Fruit fly (Drosophila melanogaster) whole organism, embryonic: ENCODE results near the gene CG33768.

Experiments
- Adf1 ChIP-seq: fragments of 200-800 bp; sonication (Bioruptor generic); IDR thresholded peaks from 2 replicates; pipeline ENCODE4 v1.3.6; 2022; ENCODE audit warnings: missing biosample characterization, missing genetic modification characterization
- Aef1 ChIP-seq: fragments of 200-800 bp; sonication (Bioruptor generic); IDR thresholded peaks from 3 replicates; pipeline ENCODE4 v1.3.6; 2022; ENCODE audit warnings: missing biosample characterization, missing genetic modification characterization
- Bgb ChIP-seq: fragments of 200-800 bp; sonication (Bioruptor generic); IDR thresholded peaks from 2 replicates; pipeline ENCODE4 v1.3.6; 2022; ENCODE audit warnings: missing biosample characterization, missing genetic modification characterization; ENCODE audit not compliant: partially characterized antibody
- CG10267 ChIP-seq: fragments of 200-800 bp; sonication (Bioruptor generic); optimal IDR thresholded peaks from 2 replicates; lab custom pipeline; 2018; ENCODE audit warnings: missing biosample characterization, mild to moderate bottlenecking, missing genetic modification characterization, moderate library complexity
- CG10321 ChIP-seq: fragments of 200-800 bp; sonication (Bioruptor generic); IDR thresholded peaks from 2 replicates; pipeline ENCODE4 v1.3.6; 2022; ENCODE audit warnings: missing biosample characterization, missing genetic modification characterization
- CG10543 ChIP-seq: fragments of 200-800 bp; sonication (Bioruptor generic); optimal IDR thresholded peaks from 3 replicates; lab custom pipeline; 2017; ENCODE audit warnings: missing biosample characterization, mild to moderate bottlenecking, missing genetic modification characterization, moderate library complexity
- CG10654 ChIP-seq: fragments of 200-800 bp; sonication (Bioruptor generic); optimal IDR thresholded peaks from 2 replicates; lab custom pipeline; 2016; ENCODE audit warnings: missing biosample characterization, missing genetic modification characterization
- CG13775 ChIP-seq: fragments of 200-800 bp; sonication (Bioruptor generic); optimal IDR thresholded peaks from 3 replicates; lab custom pipeline; 2017; ENCODE audit warnings: missing biosample characterization, mild to moderate bottlenecking, missing genetic modification characterization
- CG1529 ChIP-seq: fragments of 200-800 bp; sonication (Bioruptor generic); optimal IDR thresholded peaks from 3 replicates; lab custom pipeline; 2018; ENCODE audit warnings: missing biosample characterization, missing genetic modification characterization
- CG15514 ChIP-seq: fragments of 200-800 bp; sonication (Bioruptor generic); optimal IDR thresholded peaks from 3 replicates; lab custom pipeline; 2017; ENCODE audit warnings: missing biosample characterization, missing genetic modification characterization, mild to moderate bottlenecking, moderate library complexity, missing genetic modification reagents
- CG1647 ChIP-seq: fragments of 200-800 bp; sonication (Bioruptor generic); optimal IDR thresholded peaks from 3 replicates; lab custom pipeline; 2016; ENCODE audit warnings: missing biosample characterization, missing genetic modification characterization
- CG17568 ChIP-seq: fragments of 200-800 bp; sonication (Bioruptor generic); optimal IDR thresholded peaks from 2 replicates; lab custom pipeline; 2018; ENCODE audit warnings: missing biosample characterization, mild to moderate bottlenecking, missing genetic modification characterization, moderate library complexity
- CG18599 ChIP-seq: fragments of 200-800 bp; sonication (Bioruptor generic); optimal IDR thresholded peaks from 3 replicates; lab custom pipeline; 2017; ENCODE audit warnings: missing biosample characterization, missing genetic modification characterization, mild to moderate bottlenecking, moderate library complexity, missing genetic modification reagents
- CG2875 ChIP-seq: fragments of 200-800 bp; sonication (Bioruptor generic); optimal IDR thresholded peaks from 2 replicates; lab custom pipeline; 2017; ENCODE audit warnings: missing biosample characterization, mild to moderate bottlenecking, missing genetic modification characterization, missing genetic modification reagents
- CG31365 ChIP-seq: fragments of 200-800 bp; sonication (Bioruptor generic); optimal IDR thresholded peaks from 2 replicates; lab custom pipeline; 2018; ENCODE audit warnings: missing biosample characterization, mild to moderate bottlenecking, missing genetic modification characterization
- CG3163 ChIP-seq: fragments of 200-800 bp; sonication (Bioruptor generic); optimal IDR thresholded peaks from 3 replicates; lab custom pipeline; 2016; ENCODE audit warnings: missing biosample characterization, missing genetic modification characterization
- CG34224 ChIP-seq: fragments of 200-800 bp; sonication (Bioruptor generic); IDR thresholded peaks from 3 replicates; pipeline ENCODE4 v1.3.6; 2022; ENCODE audit warnings: missing biosample characterization, missing genetic modification characterization; ENCODE audit not compliant: partially characterized antibody
- CG34422 ChIP-seq: fragments of 200-800 bp; sonication (Bioruptor generic); IDR thresholded peaks from 3 replicates; pipeline ENCODE4 v1.3.6; 2022; ENCODE audit warnings: missing biosample characterization, missing genetic modification characterization
- CG4707 ChIP-seq: fragments of 200-800 bp; sonication (Bioruptor generic); optimal IDR thresholded peaks from 2 replicates; lab custom pipeline; 2018; ENCODE audit warnings: missing biosample characterization, mild to moderate bottlenecking, missing genetic modification characterization, moderate library complexity
- CG6683 ChIP-seq: fragments of 200-800 bp; sonication (Bioruptor generic); optimal IDR thresholded peaks from 2 replicates; lab custom pipeline; 2017; ENCODE audit warnings: missing biosample characterization, mild to moderate bottlenecking, missing genetic modification characterization, missing genetic modification reagents
- CG9932 ChIP-seq: fragments of 200-800 bp; sonication (Bioruptor generic); IDR thresholded peaks from 2 replicates; pipeline ENCODE4 v1.3.6; 2022; ENCODE audit warnings: missing biosample characterization, missing genetic modification characterization
- Doc3 ChIP-seq: fragments of 200-800 bp; sonication (Bioruptor generic); IDR thresholded peaks from 3 replicates; pipeline ENCODE4 v1.3.6; 2022; ENCODE audit warnings: missing biosample characterization, missing genetic modification characterization; ENCODE audit not compliant: partially characterized antibody
- E2f1 ChIP-seq: fragments of 200-800 bp; sonication (Bioruptor generic); IDR thresholded peaks from 2 replicates; pipeline ENCODE4 v1.3.6; 2022; ENCODE audit warnings: missing biosample characterization, missing genetic modification characterization
- ERR ChIP-seq: fragments of 200-800 bp; sonication (Bioruptor generic); optimal IDR thresholded peaks from 2 replicates; lab custom pipeline; 2016; ENCODE audit warnings: missing biosample characterization, missing genetic modification characterization
- Ets97D ChIP-seq: fragments of 200-800 bp; sonication (Bioruptor generic); optimal IDR thresholded peaks from 3 replicates; lab custom pipeline; 2016; ENCODE audit warnings: missing biosample characterization, missing genetic modification characterization
- Fer1 ChIP-seq: fragments of 200-800 bp; sonication (Bioruptor generic); optimal IDR thresholded peaks from 2 replicates; lab custom pipeline; 2017; ENCODE audit warnings: missing biosample characterization, mild to moderate bottlenecking, missing genetic modification characterization
- Fer2 ChIP-seq: fragments of 200-800 bp; sonication (Bioruptor generic); optimal IDR thresholded peaks from 2 replicates; lab custom pipeline; 2018; ENCODE audit warnings: missing biosample characterization, mild to moderate bottlenecking, missing genetic modification characterization, moderate library complexity
- Gsc ChIP-seq: fragments of 200-800 bp; sonication (Bioruptor generic); IDR thresholded peaks from 2 replicates; pipeline ENCODE4 v1.3.6; 2022; ENCODE audit warnings: missing biosample characterization, missing genetic modification characterization
- HLHmδ ChIP-seq: fragments of 200-800 bp; sonication (Bioruptor generic); optimal IDR thresholded peaks from 2 replicates; lab custom pipeline; 2018; ENCODE audit warnings: missing biosample characterization, mild to moderate bottlenecking, missing genetic modification characterization, moderate library complexity
- Hmx ChIP-seq: fragments of 200-800 bp; sonication (Bioruptor generic); optimal IDR thresholded peaks from 2 replicates; lab custom pipeline; 2016; ENCODE audit warnings: missing biosample characterization, missing genetic modification characterization
- Kr ChIP-seq: fragments of 200-800 bp; sonication (Bioruptor generic); optimal IDR thresholded peaks from 2 replicates; lab custom pipeline; 2017; ENCODE audit warnings: missing biosample characterization, mild to moderate bottlenecking, missing genetic modification characterization
- MESR4 ChIP-seq: fragments of 200-800 bp; sonication (Bioruptor generic); optimal IDR thresholded peaks from 2 replicates; lab custom pipeline; 2018; ENCODE audit warnings: missing biosample characterization, mild to moderate bottlenecking, missing genetic modification characterization, moderate library complexity
- MTF-1 ChIP-seq: fragments of 200-800 bp; sonication (Bioruptor generic); optimal IDR thresholded peaks from 2 replicates; lab custom pipeline; 2018; ENCODE audit warnings: missing biosample characterization, mild to moderate bottlenecking, missing genetic modification characterization, borderline replicate concordance
- Sin3A ChIP-seq: fragments of >200 bp; optimal IDR thresholded peaks from 2 replicates; lab custom pipeline; 2018
- Tbp ChIP-seq: fragments of >200 bp; optimal IDR thresholded peaks from 2 replicates; lab custom pipeline; 2018; ENCODE audit warnings: missing biosample characterization, missing genetic modification characterization
- ase ChIP-seq: fragments of 200-800 bp; sonication (Bioruptor generic); IDR thresholded peaks from 3 replicates; pipeline ENCODE4 v1.3.6; 2022; ENCODE audit warnings: missing biosample characterization, missing genetic modification characterization
- bab2 ChIP-seq: fragments of 200-800 bp; sonication (Bioruptor generic); optimal IDR thresholded peaks from 2 replicates; lab custom pipeline; 2016; ENCODE audit warnings: missing biosample characterization, missing genetic modification characterization
- croc ChIP-seq: fragments of 200-800 bp; sonication (Bioruptor generic); conservative IDR thresholded peaks from 3 replicates; pipeline ENCODE4 v1.3.6; 2022; ENCODE audit warnings: missing biosample characterization, missing genetic modification characterization
- dimm ChIP-seq: fragments of 200-800 bp; sonication (Bioruptor generic); IDR thresholded peaks from 2 replicates; pipeline ENCODE4 v1.3.6; 2022; ENCODE audit warnings: missing biosample characterization, missing genetic modification characterization
- emc ChIP-seq: fragments of 200-800 bp; sonication (Bioruptor generic); optimal IDR thresholded peaks from 2 replicates; lab custom pipeline; 2016; ENCODE audit warnings: missing biosample characterization, missing genetic modification characterization
- gsb-n ChIP-seq: fragments of 200-800 bp; sonication (Bioruptor generic); optimal IDR thresholded peaks from 3 replicates; lab custom pipeline; 2018; ENCODE audit warnings: missing biosample characterization, mild to moderate bottlenecking, missing genetic modification characterization
- lilli ChIP-seq: fragments of 200-800 bp; sonication (Bioruptor generic); optimal IDR thresholded peaks from 3 replicates; lab custom pipeline; 2016; ENCODE audit warnings: missing biosample characterization, missing genetic modification characterization
- lov ChIP-seq, 2 experiments: fragments of 200-800 bp in 1 of 2; fragments of >200 bp in 1 of 2; sonication (Bioruptor generic) in 1 of 2; IDR thresholded peaks in 1 of 2; optimal IDR thresholded peaks in 1 of 2; 2 replicates in 1 of 2; 3 replicates in 1 of 2; pipeline versions ENCODE4 v1.3.6 to Lab custom; 2017 to 2022; ENCODE audit warnings: missing biosample characterization in 1 of 2, missing genetic modification characterization in 1 of 2
- p53 ChIP-seq: fragments of 200-800 bp; sonication (Bioruptor generic); optimal IDR thresholded peaks from 2 replicates; lab custom pipeline; 2016; ENCODE audit warnings: missing biosample characterization, missing genetic modification characterization
- peb ChIP-seq: fragments of 200-800 bp; sonication (Bioruptor generic); IDR thresholded peaks from 2 replicates; pipeline ENCODE4 v1.3.6; 2022; ENCODE audit warnings: missing biosample characterization, missing genetic modification characterization
- phol ChIP-seq: fragments of 200-800 bp; sonication (Bioruptor generic); optimal IDR thresholded peaks from 3 replicates; lab custom pipeline; 2018; ENCODE audit warnings: missing biosample characterization, mild to moderate bottlenecking, missing genetic modification characterization, moderate library complexity
- pzg ChIP-seq: fragments of 200-800 bp; sonication (Bioruptor generic); optimal IDR thresholded peaks from 3 replicates; lab custom pipeline; 2018; ENCODE audit warnings: missing biosample characterization, mild to moderate bottlenecking, missing genetic modification characterization, moderate library complexity
- scrt ChIP-seq: fragments of 200-800 bp; sonication (Bioruptor generic); optimal IDR thresholded peaks from 2 replicates; lab custom pipeline; 2018; ENCODE audit warnings: missing biosample characterization, mild to moderate bottlenecking, missing genetic modification characterization, moderate library complexity
- sens ChIP-seq: fragments of 200-800 bp; sonication (Bioruptor generic); peaks from one replicate; lab custom pipeline; 2016; ENCODE audit warnings: missing biosample characterization, missing genetic modification characterization
- sob ChIP-seq: fragments of 200-800 bp; sonication (Bioruptor generic); IDR thresholded peaks from 2 replicates; pipeline ENCODE4 v1.3.6; 2022; ENCODE audit warnings: missing biosample characterization, missing genetic modification characterization
- tna ChIP-seq: fragments of 200-800 bp; sonication (Bioruptor generic); IDR thresholded peaks from 2 replicates; pipeline ENCODE4 v1.3.6; 2022; ENCODE audit warnings: missing biosample characterization, missing genetic modification characterization; ENCODE audit not compliant: partially characterized antibody
- twi ChIP-seq: fragments of 200-800 bp; optimal IDR thresholded peaks from 2 replicates; lab custom pipeline; 2019; ENCODE audit warnings: missing biosample characterization, mild to moderate bottlenecking, missing genetic modification characterization, moderate library complexity

The CG33768 gene

dm6 chr3L:22665110-22665509 lies 18.1 kb downstream of the CG33768 start (continued):
- no peak for TF ChIP-seq MTF-1
- no peak for TF ChIP-seq phol (tag; lab: Kevin White, UChicago)
- peak; percentile 20 for TF ChIP-seq CG18599 (GFP tag; lab: Kevin White, UChicago)
- TF ChIP-seq MESR4 (GFP tag; lab: Kevin White, UChicago) = no peak
- TF ChIP-seq CG17568 (GFP tag; lab: Kevin White, UChicago) = no peak
- TF ChIP-seq ase (GFP tag; lab: Robert Waterston, UW) = no peak
- no peak for TF ChIP-seq scrt
- TF ChIP-seq HLHmδ = no peak
- TF ChIP-seq Tbp (GFP tag; lab: Kevin White, UChicago) = no peak
- TF ChIP-seq CG31365 (tag; lab: Kevin White, UChicago) = no peak
- no peak for TF ChIP-seq ERR (GFP tag; lab: Kevin White, UChicago)
- TF ChIP-seq CG2875 (GFP tag; lab: Kevin White, UChicago) = no peak
- TF ChIP-seq Fer2 = no peak
- no peak for TF ChIP-seq CG1647 (GFP tag; lab: Kevin White, UChicago)
- no peak for TF ChIP-seq CG6683
- TF ChIP-seq Aef1 = no peak
- no peak for TF ChIP-seq Bgb (GFP tag; lab: Robert Waterston, UW)
- no peak for TF ChIP-seq lov (optimal IDR thresholded peaks at IDR 0.05; lab: Kevin White, UChicago)
- no peak for TF ChIP-seq lov (GFP tag; IDR thresholded peaks at IDR 0.05; lab: Robert Waterston, UW)
- no peak for TF ChIP-seq CG4707 (GFP tag; lab: Kevin White, UChicago)
- no peak for TF ChIP-seq Sin3A
- no peak for TF ChIP-seq CG34224 (GFP tag; lab: Robert Waterston, UW)
- no peak for TF ChIP-seq twi (tag; lab: Kevin White, UChicago)
- TF ChIP-seq CG10654 (GFP tag; lab: Kevin White, UChicago) = no peak
- no peak for TF ChIP-seq CG9932 (GFP tag; lab: Robert Waterston, UW)
- TF ChIP-seq Kr (GFP tag; lab: Kevin White, UChicago) = no peak
- TF ChIP-seq Doc3 (GFP tag; lab: Robert Waterston, UW) = no peak
- TF ChIP-seq lilli (GFP tag; lab: Kevin White, UChicago) = peak; percentile 22
- no peak for TF ChIP-seq CG34422 (GFP tag; lab: Robert Waterston, UW)
- no peak for TF ChIP-seq emc (GFP tag; lab: Kevin White, UChicago)
- no peak for TF ChIP-seq CG10321 (GFP tag; lab: Robert Waterston, UW)
- TF ChIP-seq gsb-n (tag; lab: Kevin White, UChicago) = no peak
- TF ChIP-seq Fer1 (GFP tag; lab: Kevin White, UChicago) = no peak
- no peak for TF ChIP-seq p53 (GFP tag; lab: Kevin White, UChicago)
- no peak for TF ChIP-seq bab2 (GFP tag; lab: Kevin White, UChicago)
- TF ChIP-seq tna (GFP tag; lab: Robert Waterston, UW) = no peak
- TF ChIP-seq CG3163 (GFP tag; lab: Kevin White, UChicago) = no peak
- peak; percentile 3 for TF ChIP-seq CG13775
- no peak for TF ChIP-seq Hmx (GFP tag; lab: Kevin White, UChicago)
- TF ChIP-seq sens (GFP tag; lab: Kevin White, UChicago) = peak; percentile 87
- no peak for TF ChIP-seq CG15514
- no peak for TF ChIP-seq peb (GFP tag; lab: Robert Waterston, UW)
- TF ChIP-seq CG10267 (tag; lab: Kevin White, UChicago) = no peak
- no peak for TF ChIP-seq dimm (GFP tag; lab: Robert Waterston, UW)
- TF ChIP-seq E2f1 (GFP tag; lab: Robert Waterston, UW) = no peak
- no peak for TF ChIP-seq croc (GFP tag; lab: Robert Waterston, UW)
- no peak for TF ChIP-seq sob (GFP tag; lab: Robert Waterston, UW)
- TF ChIP-seq CG10543 (GFP tag; lab: Kevin White, UChicago) = no peak
- no peak for TF ChIP-seq CG1529 (GFP tag; lab: Kevin White, UChicago)
- TF ChIP-seq pzg (GFP tag; lab: Kevin White, UChicago) = no peak
- no peak for TF ChIP-seq Adf1 (GFP tag; lab: Robert Waterston, UW)
- TF ChIP-seq Gsc (GFP tag; lab: Robert Waterston, UW) = no peak
- no peak for TF ChIP-seq Ets97D (GFP tag; lab: Kevin White, UChicago)
